Fruit fly (Drosophila melanogaster): ENCODE results near the gene shps.
A peak's percentile ranks its signal among the peaks of the same experiment; 100 is the strongest.

Gene shps

dm6 chr3R:24233366-24234161, 45.8 kb upstream of the shps start (continued):
- TF ChIP-seq chinmo (GFP tag; IDR thresholded peaks at IDR 0.05; ENCODE audit: partially characterized antibody) (0 out of 4 replicates have a peak, but pooled peaks have one; percentile 28), CG2889 (GFP tag; IDR thresholded peaks at IDR 0.05) (no peak), sd (tag; optimal IDR thresholded peaks at IDR 0.05) (peak; percentile 64), Ssrp (tag; optimal IDR thresholded peaks at IDR 0.05) (peak; percentile 16), ci (GFP tag; IDR thresholded peaks at IDR 0.05) (peak; percentile 57; the same call in 1 of the 3 replicates), vfl (GFP tag; optimal IDR thresholded peaks at IDR 0.05) (no peak), Stat92E (GFP tag; optimal IDR thresholded peaks at IDR 0.05) (no peak), phol (tag; optimal IDR thresholded peaks at IDR 0.05) (peak; percentile 53), CG9727 (GFP tag; optimal IDR thresholded peaks at IDR 0.05) (peak; percentile 33), knrl (GFP tag; IDR thresholded peaks at IDR 0.05; ENCODE audit: partially characterized antibody) (no peak), BEAF-32 (GFP tag; optimal IDR thresholded peaks at IDR 0.05) (peak; percentile 7), Gug (GFP tag; IDR thresholded peaks at IDR 0.05) (peak; percentile 8; the same call in 1 of the 4 replicates), CG32772 (GFP tag; IDR thresholded peaks at IDR 0.05) (peak; percentile 38; the same call in 1 of the 2 replicates), Neu2 (GFP tag; optimal IDR thresholded peaks at IDR 0.05; ENCODE audit: borderline replicate concordance) (no peak), CG11695 (GFP tag; IDR thresholded peaks at IDR 0.05) (0 out of 3 replicates have a peak, but pooled peaks have one; percentile 8)

dm6 chr3R:24234162-24234529, 45.2 kb upstream of the shps start:
- no peak for TF ChIP-seq CG11560 (tag; IDR thresholded peaks at IDR 0.05)
- peak; percentile 16 for TF ChIP-seq bigmax (GFP tag; optimal IDR thresholded peaks at IDR 0.05)
- no peak for TF ChIP-seq Sin3A (optimal IDR thresholded peaks at IDR 0.05)
- TF ChIP-seq CG31365 (tag; optimal IDR thresholded peaks at IDR 0.05), result no peak
- no peak for TF ChIP-seq Dip2 (GFP tag; IDR thresholded peaks at IDR 0.05)
- TF ChIP-seq CG12155 (GFP tag; optimal IDR thresholded peaks at IDR 0.05), result peak; percentile 53
- no peak for TF ChIP-seq ftz-f1 (GFP tag; optimal IDR thresholded peaks at IDR 0.05)
- no peak for TF ChIP-seq CG17328 (GFP tag; IDR thresholded peaks at IDR 0.05)
- no peak for TF ChIP-seq al (GFP tag; IDR thresholded peaks at IDR 0.05)
- TF ChIP-seq Sox100B (GFP tag; optimal IDR thresholded peaks at IDR 0.05), result no peak
- no peak for TF ChIP-seq ato (GFP tag; IDR thresholded peaks at IDR 0.05; ENCODE audit: partially characterized antibody)
- TF ChIP-seq Dbx (GFP tag; IDR thresholded peaks at IDR 0.05), result no peak
- no peak for TF ChIP-seq D (optimal IDR thresholded peaks at IDR 0.05)
- TF ChIP-seq D (GFP tag; optimal IDR thresholded peaks at IDR 0.05), result no peak
- peak; percentile 44 for TF ChIP-seq CG17385 (GFP tag; optimal IDR thresholded peaks at IDR 0.05)
- TF ChIP-seq fu2 (GFP tag; optimal IDR thresholded peaks at IDR 0.05), result no peak
- TF ChIP-seq C15 (GFP tag; IDR thresholded peaks at IDR 0.05), result no peak
- TF ChIP-seq Hr39 (optimal IDR thresholded peaks at IDR 0.05), result no peak
- TF ChIP-seq Drgx (GFP tag; IDR thresholded peaks at IDR 0.05), result no peak
- no peak for TF ChIP-seq CG7556 (GFP tag; optimal IDR thresholded peaks at IDR 0.05)
- no peak for TF ChIP-seq CG2712 (tag; optimal IDR thresholded peaks at IDR 0.05)
- no peak for TF ChIP-seq CG14710 (tag; optimal IDR thresholded peaks at IDR 0.05)
- TF ChIP-seq ken (GFP tag; IDR thresholded peaks at IDR 0.05), result no peak
- TF ChIP-seq CG7963 (GFP tag; IDR thresholded peaks at IDR 0.05; ENCODE audit: partially characterized antibody), result no peak
- no peak for TF ChIP-seq CG8359 (GFP tag; optimal IDR thresholded peaks at IDR 0.05; ENCODE audit: borderline replicate concordance)
- no peak for TF ChIP-seq CG18764 (GFP tag; optimal IDR thresholded peaks at IDR 0.05)
- peak; percentile 16 for TF ChIP-seq sens (GFP tag)
- TF ChIP-seq CG9797 (GFP tag; optimal IDR thresholded peaks at IDR 0.05), result no peak
- no peak for TF ChIP-seq CG17912 (GFP tag; optimal IDR thresholded peaks at IDR 0.05)
- no peak for TF ChIP-seq nmo (GFP tag; optimal IDR thresholded peaks at IDR 0.05)
- TF ChIP-seq CG11085 (GFP tag; IDR thresholded peaks at IDR 0.05), result no peak
- TF ChIP-seq tin (GFP tag; optimal IDR thresholded peaks at IDR 0.05), result no peak
- 0 out of 2 replicates have a peak, but pooled peaks have one; percentile 57 for TF ChIP-seq CG4360 (GFP tag; IDR thresholded peaks at IDR 0.05)
- TF ChIP-seq CG2678 (tag; optimal IDR thresholded peaks at IDR 0.05), result no peak
- TF ChIP-seq ham (GFP tag; IDR thresholded peaks at IDR 0.05), result no peak

All from whole organism, embryonic.